Worm (Caenorhabditis elegans): ENCODE measurements around the gene rml-3.

The rml-3 gene

DNA sequence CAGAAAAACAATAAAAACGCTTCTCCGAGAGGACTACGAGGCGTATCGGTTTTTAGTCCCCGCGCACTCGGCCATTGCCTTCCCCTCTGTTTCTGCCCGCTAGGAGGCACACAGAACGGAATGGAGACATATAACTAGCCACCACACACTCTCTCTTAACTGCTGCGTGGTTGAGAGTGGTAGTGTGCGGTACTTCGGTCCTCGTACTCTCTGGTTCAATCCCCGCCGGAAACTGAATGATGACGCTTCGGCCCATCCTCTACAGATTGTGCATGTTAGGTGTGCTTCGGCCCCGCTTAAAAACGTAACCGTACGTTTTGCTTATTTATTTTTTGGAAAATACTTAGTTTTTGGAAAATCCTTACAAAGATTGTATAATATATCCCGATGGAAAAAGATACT, 31.2 kb downstream of the rml-3 start, which contains the start of gene T13C5.6 (continued):
- no peak for TF ChIP-seq pha-4 (tag; optimal IDR thresholded peaks at IDR 0.05)
- TF ChIP-seq ceh-30 (tag; optimal IDR thresholded peaks at IDR 0.05): peak; percentile 97
- TF ChIP-seq hlh-15 (tag; optimal IDR thresholded peaks at IDR 0.05): peak; percentile 99
- TF ChIP-seq dve-1 (tag; optimal IDR thresholded peaks at IDR 0.05): peak; percentile 94
- peak; percentile 97 for TF ChIP-seq hlh-8 (tag; optimal IDR thresholded peaks at IDR 0.05)
- peak; percentile 97 for TF ChIP-seq fkh-6 (tag; optimal IDR thresholded peaks at IDR 0.05)
- TF ChIP-seq K02D7.2 (tag; optimal IDR thresholded peaks at IDR 0.05): peak; percentile 93
- TF ChIP-seq mec-3 (tag; optimal IDR thresholded peaks at IDR 0.05; ENCODE audit: borderline replicate concordance): peak; percentile 97
- peak; percentile 97 for TF ChIP-seq unc-86 (tag; optimal IDR thresholded peaks at IDR 0.05)
- peak; percentile 96 for TF ChIP-seq dmd-4 (tag; optimal IDR thresholded peaks at IDR 0.05; ENCODE audit: borderline replicate concordance)
- TF ChIP-seq hlh-13 (GFP tag; optimal IDR thresholded peaks at IDR 0.05): peak; percentile 96
- peak; percentile 98 for TF ChIP-seq ceh-2 (tag; optimal IDR thresholded peaks at IDR 0.05)
- TF ChIP-seq sox-4 (tag; optimal IDR thresholded peaks at IDR 0.05): peak; percentile 99
- TF ChIP-seq ceh-48 (tag; optimal IDR thresholded peaks at IDR 0.05): peak; percentile 93
- peak; percentile 94 for TF ChIP-seq sdc-2 (tag; optimal IDR thresholded peaks at IDR 0.05)
- peak; percentile 97 for TF ChIP-seq ceh-19 (GFP tag; optimal IDR thresholded peaks at IDR 0.05)
- TF ChIP-seq C08G9.2 (tag; optimal IDR thresholded peaks at IDR 0.05): peak; percentile 95
- peak; percentile 91 for TF ChIP-seq zip-5 (tag; optimal IDR thresholded peaks at IDR 0.05)
- TF ChIP-seq che-1 (tag; optimal IDR thresholded peaks at IDR 0.05): peak; percentile 95
- no peak for TF ChIP-seq pax-1 (tag; optimal IDR thresholded peaks at IDR 0.05)
- peak; percentile 66 for TF ChIP-seq pros-1 (tag; optimal IDR thresholded peaks at IDR 0.05)
- TF ChIP-seq rnt-1 (tag; optimal IDR thresholded peaks at IDR 0.05): peak; percentile 98
- no peak for TF ChIP-seq nhr-11 (tag; optimal IDR thresholded peaks at IDR 0.05)
- peak; percentile 89 for TF ChIP-seq tbx-7 (tag; optimal IDR thresholded peaks at IDR 0.05)
- peak; percentile 98 for TF ChIP-seq gmeb-2 (tag; optimal IDR thresholded peaks at IDR 0.05)
- peak; percentile 96 for TF ChIP-seq ceh-9 (tag; optimal IDR thresholded peaks at IDR 0.05)
- peak; percentile 98 for TF ChIP-seq ref-2 (tag; optimal IDR thresholded peaks at IDR 0.05)
- peak; percentile 96 for TF ChIP-seq nhr-232 (tag; optimal IDR thresholded peaks at IDR 0.05)
- peak; percentile 98 for TF ChIP-seq ceh-6 (GFP tag; optimal IDR thresholded peaks at IDR 0.05)
- peak; percentile 97 for TF ChIP-seq T23F11.4 (GFP tag; optimal IDR thresholded peaks at IDR 0.05)
- peak; percentile 47 for TF ChIP-seq unc-55 (GFP tag; optimal IDR thresholded peaks at IDR 0.05)
- peak; percentile 95 for TF ChIP-seq ttx-3 (tag; optimal IDR thresholded peaks at IDR 0.05)
- TF ChIP-seq ets-4 (tag; optimal IDR thresholded peaks at IDR 0.05): peak; percentile 96
- TF ChIP-seq elt-2 (tag; optimal IDR thresholded peaks at IDR 0.05): peak; percentile 98
- TF ChIP-seq tbx-2 (tag; optimal IDR thresholded peaks at IDR 0.05): peak; percentile 98
- TF ChIP-seq lim-6 (tag; optimal IDR thresholded peaks at IDR 0.05): peak; percentile 96
- TF ChIP-seq nfya-1 (tag; optimal IDR thresholded peaks at IDR 0.05): peak; percentile 86
- peak; percentile 97 for TF ChIP-seq syd-9 (tag; optimal IDR thresholded peaks at IDR 0.05)
- TF ChIP-seq hlh-30 (tag; optimal IDR thresholded peaks at IDR 0.05; ENCODE audit: insufficient read depth): peak; percentile 62
- no peak for TF ChIP-seq ama-1 (optimal IDR thresholded peaks at IDR 0.05)
- peak; percentile 97 for TF ChIP-seq eyg-1 (tag; optimal IDR thresholded peaks at IDR 0.05)
- peak; percentile 82 for TF ChIP-seq K09A11.1 (tag; optimal IDR thresholded peaks at IDR 0.05; ENCODE audit: insufficient read depth)
- TF ChIP-seq ceh-14 (tag; optimal IDR thresholded peaks at IDR 0.05): peak; percentile 97
- TF ChIP-seq C38D4.7 (GFP tag; optimal IDR thresholded peaks at IDR 0.05): peak; percentile 94
- TF ChIP-seq fax-1 (tag; optimal IDR thresholded peaks at IDR 0.05): peak; percentile 97
- TF ChIP-seq ztf-16 (tag; optimal IDR thresholded peaks at IDR 0.05): peak; percentile 98
- TF ChIP-seq pha-2 (tag; optimal IDR thresholded peaks at IDR 0.05): peak; percentile 95
